Fruit fly (Drosophila melanogaster) whole organism, embryonic: ENCODE data around the gene MsrA.

ENCODE experiments used
- Atf6 ChIP-seq: fragments of 200-800 bp; sonication (Bioruptor generic); IDR thresholded peaks from 2 replicates; pipeline ENCODE4 v1.3.6; 2022; ENCODE audit warnings: missing biosample characterization, missing genetic modification characterization
- CG10431 ChIP-seq: fragments of 200-800 bp; sonication (Bioruptor generic); optimal IDR thresholded peaks from 3 replicates; lab custom pipeline; 2018; ENCODE audit warnings: missing biosample characterization, mild to moderate bottlenecking, missing genetic modification characterization
- CG10462 ChIP-seq: fragments of 200-800 bp; sonication (Bioruptor generic); optimal IDR thresholded peaks from 2 replicates; lab custom pipeline; 2016; ENCODE audit warnings: missing biosample characterization, missing genetic modification characterization
- CG10959 ChIP-seq: fragments of 200-800 bp; sonication (Bioruptor generic); IDR thresholded peaks from 2 replicates; pipeline ENCODE4 v1.3.6; 2022; ENCODE audit warnings: missing biosample characterization, missing genetic modification characterization
- CG12236 ChIP-seq: fragments of 200-800 bp; sonication (Bioruptor generic); optimal IDR thresholded peaks from 2 replicates; lab custom pipeline; 2016; ENCODE audit warnings: missing biosample characterization, missing genetic modification characterization
- CG12659 ChIP-seq: fragments of 200-800 bp; sonication (Bioruptor generic); optimal IDR thresholded peaks from 3 replicates; lab custom pipeline; 2017; ENCODE audit warnings: mild to moderate bottlenecking, missing biosample characterization, missing genetic modification reagents, missing genetic modification characterization
- CG12942 ChIP-seq: fragments of 200-800 bp; sonication (Bioruptor generic); optimal IDR thresholded peaks from 3 replicates; lab custom pipeline; 2016; ENCODE audit warnings: missing biosample characterization, missing genetic modification characterization
- CG14667 ChIP-seq: fragments of 200-800 bp; sonication (Bioruptor generic); IDR thresholded peaks from 2 replicates; pipeline ENCODE4 v1.3.6; 2022; ENCODE audit warnings: missing biosample characterization, missing genetic modification characterization
- CG14710 ChIP-seq: fragments of 200-800 bp; sonication (Bioruptor generic); optimal IDR thresholded peaks from 3 replicates; lab custom pipeline; 2019; ENCODE audit warnings: missing biosample characterization, mild to moderate bottlenecking, missing genetic modification characterization, moderate library complexity
- CG17385 ChIP-seq: fragments of 200-800 bp; sonication (Bioruptor generic); optimal IDR thresholded peaks from 3 replicates; lab custom pipeline; 2018; ENCODE audit warnings: missing biosample characterization, mild to moderate bottlenecking, missing genetic modification characterization
- CG31224 ChIP-seq: fragments of 200-800 bp; sonication (Bioruptor generic); IDR thresholded peaks from 2 replicates; pipeline ENCODE4 v1.3.6; 2022; ENCODE audit warnings: missing biosample characterization, missing genetic modification characterization
- CG31388 ChIP-seq: fragments of 200-800 bp; sonication (Bioruptor generic); optimal IDR thresholded peaks from 2 replicates; lab custom pipeline; 2016; ENCODE audit warnings: missing biosample characterization, missing genetic modification characterization
- CG3995 ChIP-seq: fragments of 200-800 bp; sonication (Bioruptor generic); optimal IDR thresholded peaks from 3 replicates; lab custom pipeline; 2016; ENCODE audit warnings: missing biosample characterization, missing genetic modification characterization
- CG7786 ChIP-seq: fragments of 200-800 bp; sonication (Bioruptor generic); optimal IDR thresholded peaks from 2 replicates; lab custom pipeline; 2016; ENCODE audit warnings: missing biosample characterization, missing genetic modification characterization
- CG7839 ChIP-seq: fragments of 200-800 bp; sonication (Bioruptor generic); optimal IDR thresholded peaks from 3 replicates; lab custom pipeline; 2018; ENCODE audit warnings: missing biosample characterization, mild to moderate bottlenecking, missing genetic modification characterization, moderate library complexity
- CG8478 ChIP-seq: fragments of >200 bp; optimal IDR thresholded peaks from 2 replicates; lab custom pipeline; 2018
- CG9609 ChIP-seq: fragments of 200-800 bp; sonication (Bioruptor generic); optimal IDR thresholded peaks from 3 replicates; lab custom pipeline; 2016; ENCODE audit warnings: missing biosample characterization, missing genetic modification characterization
- CG9932 ChIP-seq: fragments of 200-800 bp; sonication (Bioruptor generic); IDR thresholded peaks from 2 replicates; pipeline ENCODE4 v1.3.6; 2022; ENCODE audit warnings: missing biosample characterization, missing genetic modification characterization
- Chrac-16 ChIP-seq: fragments of 200-800 bp; sonication (Bioruptor generic); optimal IDR thresholded peaks from 3 replicates; lab custom pipeline; 2016; ENCODE audit warnings: missing biosample characterization, missing genetic modification characterization
- Doc2 ChIP-seq: fragments of 200-800 bp; sonication (Bioruptor generic); IDR thresholded peaks from 2 replicates; pipeline ENCODE4 v1.3.6; 2022; ENCODE audit warnings: missing biosample characterization, missing genetic modification characterization
- Fer3 ChIP-seq: fragments of 200-800 bp; sonication (Bioruptor generic); optimal IDR thresholded peaks from 2 replicates; lab custom pipeline; 2018; ENCODE audit warnings: missing biosample characterization, mild to moderate bottlenecking, missing genetic modification characterization, moderate library complexity
- HLH3B ChIP-seq: fragments of 200-800 bp; sonication (Bioruptor generic); IDR thresholded peaks from 2 replicates; pipeline ENCODE4 v1.3.6; 2022; ENCODE audit warnings: missing biosample characterization, missing genetic modification characterization
- Nf-YC ChIP-seq: fragments of 200-800 bp; optimal IDR thresholded peaks from 3 replicates; lab custom pipeline; 2019; ENCODE audit warnings: missing biosample characterization, mild to moderate bottlenecking, missing genetic modification characterization, moderate library complexity
- Ravus ChIP-seq: fragments of 200-800 bp; sonication (Bioruptor generic); IDR thresholded peaks from 2 replicates; pipeline ENCODE4 v1.3.6; 2022; ENCODE audit warnings: missing biosample characterization, missing genetic modification characterization
- Stat92E ChIP-seq, 3 experiments: fragments of >200 bp in 2 of 3; fragments of 200-800 bp in 1 of 3; sonication (Bioruptor generic) in 1 of 3; optimal IDR thresholded peaks; 2 replicates each; lab custom pipeline; 2017 to 2019; ENCODE audit warnings: missing biosample characterization in 3 of 3, missing genetic modification characterization in 3 of 3, mild to moderate bottlenecking in 1 of 3, moderate library complexity in 1 of 3
- al ChIP-seq: fragments of 200-800 bp; sonication (Bioruptor generic); IDR thresholded peaks from 2 replicates; pipeline ENCODE4 v1.3.6; 2022; ENCODE audit warnings: missing biosample characterization, missing genetic modification characterization
- ap ChIP-seq: fragments of 200-800 bp; sonication (Bioruptor generic); IDR thresholded peaks from 2 replicates; pipeline ENCODE4 v1.3.6; 2022; ENCODE audit warnings: missing biosample characterization, missing genetic modification characterization
- ato ChIP-seq: fragments of 200-800 bp; sonication (Bioruptor generic); IDR thresholded peaks from 2 replicates; pipeline ENCODE4 v1.3.6; 2022; ENCODE audit warnings: missing biosample characterization, missing genetic modification characterization; ENCODE audit not compliant: partially characterized antibody
- az2 ChIP-seq: fragments of 200-800 bp; sonication (Bioruptor generic); optimal IDR thresholded peaks from 3 replicates; lab custom pipeline; 2016; ENCODE audit warnings: missing biosample characterization, missing genetic modification characterization
- chif ChIP-seq, 2 experiments: fragments of 200-800 bp; sonication (Bioruptor generic); optimal IDR thresholded peaks; 3 replicates each; lab custom pipeline; 2016; ENCODE audit warnings: missing biosample characterization in 2 of 2, missing genetic modification characterization in 2 of 2
- dan ChIP-seq: fragments of 200-800 bp; sonication (Bioruptor generic); IDR thresholded peaks from 2 replicates; pipeline ENCODE4 v1.3.6; 2022; ENCODE audit warnings: missing biosample characterization, missing genetic modification characterization
- dmrt99B ChIP-seq: fragments of 200-800 bp; sonication (Bioruptor generic); optimal IDR thresholded peaks from 2 replicates; lab custom pipeline; 2018; ENCODE audit warnings: missing biosample characterization, mild to moderate bottlenecking, missing genetic modification characterization, moderate library complexity
- eve ChIP-seq, 2 experiments: fragments of >200 bp; optimal IDR thresholded peaks; 2 replicates each; lab custom pipeline; 2017; ENCODE audit warnings: missing biosample characterization in 2 of 2, missing genetic modification characterization in 2 of 2
- ewg ChIP-seq: fragments of 200-800 bp; sonication (Bioruptor generic); optimal IDR thresholded peaks from 3 replicates; lab custom pipeline; 2017; ENCODE audit warnings: mild to moderate bottlenecking, missing biosample characterization, missing genetic modification reagents, missing genetic modification characterization
- fd64A ChIP-seq: fragments of 200-800 bp; sonication (Bioruptor generic); optimal IDR thresholded peaks from 3 replicates; lab custom pipeline; 2018; ENCODE audit warnings: missing biosample characterization, mild to moderate bottlenecking, missing genetic modification characterization
- fd96Cb ChIP-seq: fragments of 200-800 bp; sonication (Bioruptor generic); optimal IDR thresholded peaks from 2 replicates; lab custom pipeline; 2018; ENCODE audit warnings: missing biosample characterization, mild to moderate bottlenecking, missing genetic modification characterization, moderate library complexity
- fru ChIP-seq: fragments of >200 bp; optimal IDR thresholded peaks from 2 replicates; lab custom pipeline; 2017
- ftz-f1 ChIP-seq: fragments of 200-800 bp; sonication (Bioruptor generic); optimal IDR thresholded peaks from 2 replicates; lab custom pipeline; 2016; ENCODE audit warnings: missing biosample characterization, missing genetic modification characterization
- gcm ChIP-seq: fragments of 200-800 bp; sonication (Bioruptor generic); optimal IDR thresholded peaks from 2 replicates; lab custom pipeline; 2019; ENCODE audit warnings: missing biosample characterization, mild to moderate bottlenecking, missing genetic modification characterization, moderate library complexity
- gem ChIP-seq: fragments of 200-800 bp; sonication (Bioruptor generic); optimal IDR thresholded peaks from 2 replicates; lab custom pipeline; 2019; ENCODE audit warnings: missing biosample characterization, mild to moderate bottlenecking, missing genetic modification characterization, moderate library complexity
- gfzf ChIP-seq: fragments of 200-800 bp; sonication (Bioruptor generic); optimal IDR thresholded peaks from 2 replicates; lab custom pipeline; 2016; ENCODE audit warnings: missing biosample characterization, mild to moderate bottlenecking, missing genetic modification characterization, moderate library complexity
- gsb-n ChIP-seq: fragments of 200-800 bp; sonication (Bioruptor generic); optimal IDR thresholded peaks from 3 replicates; lab custom pipeline; 2018; ENCODE audit warnings: missing biosample characterization, mild to moderate bottlenecking, missing genetic modification characterization
- jumu ChIP-seq: fragments of 200-800 bp; sonication (Bioruptor generic); optimal IDR thresholded peaks from 3 replicates; lab custom pipeline; 2016; ENCODE audit warnings: missing biosample characterization, missing genetic modification characterization
- nerfin-1 ChIP-seq: fragments of 200-800 bp; sonication (Bioruptor generic); optimal IDR thresholded peaks from 3 replicates; lab custom pipeline; 2019; ENCODE audit warnings: missing biosample characterization, mild to moderate bottlenecking, missing genetic modification characterization, moderate library complexity
- oc ChIP-seq: fragments of 200-800 bp; sonication (Bioruptor generic); optimal IDR thresholded peaks from 2 replicates; lab custom pipeline; 2018; ENCODE audit warnings: missing biosample characterization, mild to moderate bottlenecking, missing genetic modification characterization, moderate library complexity
- repo ChIP-seq: fragments of 200-800 bp; sonication (Bioruptor generic); optimal IDR thresholded peaks from 2 replicates; lab custom pipeline; 2016; ENCODE audit warnings: missing biosample characterization, missing genetic modification characterization
- sens ChIP-seq: fragments of 200-800 bp; sonication (Bioruptor generic); peaks from one replicate; lab custom pipeline; 2016; ENCODE audit warnings: missing biosample characterization, missing genetic modification characterization
- sna ChIP-seq: fragments of 200-800 bp; sonication (Bioruptor generic); IDR thresholded peaks from 2 replicates; pipeline ENCODE4 v1.3.6; 2022; ENCODE audit warnings: missing biosample characterization, missing genetic modification characterization; ENCODE audit not compliant: partially characterized antibody
- trem ChIP-seq: fragments of 200-800 bp; optimal IDR thresholded peaks from 3 replicates; lab custom pipeline; 2019; ENCODE audit warnings: missing biosample characterization, mild to moderate bottlenecking, missing genetic modification characterization, moderate library complexity
- zen2 ChIP-seq: fragments of 200-800 bp; sonication (Bioruptor generic); IDR thresholded peaks from 3 replicates; pipeline ENCODE4 v1.3.6; 2022; ENCODE audit warnings: missing biosample characterization, missing genetic modification characterization; ENCODE audit not compliant: partially characterized antibody
- zf30C ChIP-seq: fragments of 200-800 bp; sonication (Bioruptor generic); optimal IDR thresholded peaks from 3 replicates; lab custom pipeline; 2018; ENCODE audit warnings: missing biosample characterization, mild to moderate bottlenecking, missing genetic modification characterization

Gene MsrA

DNA sequence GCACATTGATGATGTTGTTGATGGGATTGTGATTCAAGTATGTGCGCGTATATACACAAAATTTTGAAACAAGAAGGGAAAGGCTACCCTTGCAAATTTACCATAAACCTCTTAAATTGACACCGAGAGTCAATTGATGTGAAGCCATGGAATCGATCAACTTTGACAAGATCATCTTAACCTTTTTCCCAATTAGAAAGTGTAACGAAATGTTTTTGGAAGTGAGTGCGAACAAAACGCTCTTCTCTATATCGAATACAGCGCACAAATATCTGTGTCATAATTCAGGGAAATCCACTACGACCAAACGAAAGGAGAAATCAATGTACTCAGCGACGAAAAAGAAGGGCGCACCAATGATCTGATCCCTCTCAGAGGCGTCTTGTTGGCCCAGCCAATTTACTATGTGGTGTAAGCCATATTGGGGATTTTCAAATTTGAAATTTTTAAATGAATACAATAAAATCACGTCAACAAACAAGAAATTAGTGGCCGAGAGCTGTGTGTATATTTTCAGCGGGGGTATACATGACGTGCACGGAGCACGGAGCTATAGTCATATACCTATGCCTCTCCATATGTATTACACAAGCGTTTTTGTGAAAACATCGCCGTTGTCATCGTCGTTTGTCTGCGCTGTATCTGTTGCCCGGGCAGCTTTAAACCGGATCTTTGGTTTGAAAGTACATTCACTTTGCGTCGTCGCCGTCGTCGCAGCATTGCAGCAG is 22.7 kb downstream of the MsrA start (continued):
- TF ChIP-seq ftz-f1 (no peak), CG7786 (GFP tag; lab: Kevin White, UChicago) (peak; percentile 53), CG10462 (no peak), sna (no peak), fru (lab: Kevin White, UChicago) (no peak), ato (GFP tag; lab: Robert Waterston, UW) (no peak), gem (peak; percentile 45), chif (GFP tag; optimal IDR thresholded peaks at IDR 0.05; lab: Kevin White, UChicago) (peak in 1 of 2 experiments; percentile 34), CG14667 (no peak), sens (GFP tag; lab: Kevin White, UChicago) (peak; percentile 84), CG3995 (peak; percentile 23), Fer3 (tag; lab: Kevin White, UChicago) (no peak), al (GFP tag; lab: Robert Waterston, UW) (peak; percentile 24; the same call in 1 of the 2 replicates), Doc2 (GFP tag; lab: Robert Waterston, UW) (no peak), oc (peak; percentile 66), CG12942 (GFP tag; lab: Kevin White, UChicago) (no peak), ewg (GFP tag; lab: Kevin White, UChicago) (no peak), CG12659 (peak; percentile 31), CG8478 (lab: Kevin White, UChicago) (no peak), az2 (no peak), Stat92E (GFP tag; optimal IDR thresholded peaks at IDR 0.05; lab: Kevin White, UChicago) (no peak), ap (no peak), Atf6 (GFP tag; lab: Robert Waterston, UW) (no peak), Nf-YC (no peak), gsb-n (tag; lab: Kevin White, UChicago) (peak; percentile 59), CG9609 (GFP tag; lab: Kevin White, UChicago) (no peak), CG10959 (GFP tag; lab: Robert Waterston, UW) (no peak), CG10431 (peak; percentile 74), nerfin-1 (peak; percentile 16), zf30C (GFP tag; lab: Kevin White, UChicago) (no peak), CG7839 (tag; lab: Kevin White, UChicago) (peak; percentile 26), trem (tag; lab: Kevin White, UChicago) (peak; percentile 8), fd64A (peak; percentile 42), repo (GFP tag; lab: Kevin White, UChicago) (no peak), gcm (peak; percentile 45), dan (GFP tag; lab: Robert Waterston, UW) (no peak), gfzf (GFP tag; lab: Kevin White, UChicago) (no peak), CG12236 (GFP tag; lab: Kevin White, UChicago) (peak; percentile 35), Chrac-16 (GFP tag; lab: Kevin White, UChicago) (peak; percentile 30), CG14710 (tag; lab: Kevin White, UChicago) (no peak), dmrt99B (tag; lab: Kevin White, UChicago) (peak; percentile 81), HLH3B (GFP tag; lab: Robert Waterston, UW) (peak; percentile 57), eve (GFP tag; optimal IDR thresholded peaks at IDR 0.05; lab: Kevin White, UChicago) (peak in 1 of 2 experiments; percentile 93), CG9932 (GFP tag; lab: Robert Waterston, UW) (peak; percentile 46), CG31224 (GFP tag; lab: Robert Waterston, UW) (no peak), CG31388 (GFP tag; lab: Kevin White, UChicago) (peak; percentile 10), zen2 (GFP tag; lab: Robert Waterston, UW) (no peak), CG17385 (GFP tag; lab: Kevin White, UChicago) (peak; percentile 17), fd96Cb (peak; percentile 47), Ravus (GFP tag; lab: Robert Waterston, UW) (no peak), jumu (GFP tag; lab: Kevin White, UChicago) (no peak)
